Fruit fly (Drosophila melanogaster): ENCODE results near the gene CG10561.

CG10561 gene

dm6 chr2L:19101744-19102143 lies 12.5 kb upstream of the CG10561 start, which contains the start of the genes CG17344 and CG43731:
Gene CG17344, plus strand, starts transcription at chr2L:19102044.
Gene CG43731, plus strand, starts transcription at chr2L:19102044.
- TF ChIP-seq Atf6 (GFP tag; IDR thresholded peaks at IDR 0.05) (no peak), psq (GFP tag; optimal IDR thresholded peaks at IDR 0.05) (no peak), CG13894 (tag; optimal IDR thresholded peaks at IDR 0.05) (no peak), gro (GFP tag; optimal IDR thresholded peaks at IDR 0.05) (no peak), H2.0 (GFP tag; IDR thresholded peaks at IDR 0.05) (no peak), NC2α (GFP tag; optimal IDR thresholded peaks at IDR 0.05) (no peak), CG8281 (tag; optimal IDR thresholded peaks at IDR 0.05) (no peak), Bdp1 (GFP tag; optimal IDR thresholded peaks at IDR 0.05) (no peak), CG1024 (GFP tag; IDR thresholded peaks at IDR 0.05) (no peak), ttk (GFP tag; IDR thresholded peaks at IDR 0.05) (no peak), ash1 (GFP tag; optimal IDR thresholded peaks at IDR 0.05) (no peak)

- peak; percentile 78 for TF ChIP-seq Kr (GFP tag; optimal IDR thresholded peaks at IDR 0.05)
- TF ChIP-seq ranshi (GFP tag; IDR thresholded peaks at IDR 0.05) = no peak
- peak; percentile 79 for TF ChIP-seq pros (GFP tag; optimal IDR thresholded peaks at IDR 0.05)
- TF ChIP-seq crol (GFP tag; IDR thresholded peaks at IDR 0.05) = peak; percentile 84
- TF ChIP-seq CG17186 (GFP tag; optimal IDR thresholded peaks at IDR 0.05) = no peak
- TF ChIP-seq CG8089 (GFP tag; optimal IDR thresholded peaks at IDR 0.05) = no peak
- no peak for TF ChIP-seq CG10959 (GFP tag; IDR thresholded peaks at IDR 0.05)
- no peak for TF ChIP-seq Myb (GFP tag; optimal IDR thresholded peaks at IDR 0.05)
- TF ChIP-seq CG13894 (tag; optimal IDR thresholded peaks at IDR 0.05) = no peak
- TF ChIP-seq Nf-YB (GFP tag; optimal IDR thresholded peaks at IDR 0.05) = peak; percentile 4
- peak; percentile 40 for TF ChIP-seq kni (GFP tag; optimal IDR thresholded peaks at IDR 0.05)
- no peak for TF ChIP-seq CG17829 (tag; optimal IDR thresholded peaks at IDR 0.05)
- peak; percentile 94 for TF ChIP-seq Hey (tag; optimal IDR thresholded peaks at IDR 0.05)
- peak in 1 of 2 experiments; percentile 76 for TF ChIP-seq tll (GFP tag; optimal IDR thresholded peaks at IDR 0.05)
- no peak for TF ChIP-seq CG4730 (GFP tag; IDR thresholded peaks at IDR 0.05)
- TF ChIP-seq CG15479 (GFP tag; optimal IDR thresholded peaks at IDR 0.05) = peak; percentile 19
- peak; percentile 34 for TF ChIP-seq Med (GFP tag)
- TF ChIP-seq CG3163 (GFP tag; optimal IDR thresholded peaks at IDR 0.05) = no peak
- no peak for TF ChIP-seq sens (GFP tag)
- no peak for TF ChIP-seq CG33557 (GFP tag; optimal IDR thresholded peaks at IDR 0.05)
- TF ChIP-seq insv (GFP tag; optimal IDR thresholded peaks at IDR 0.05) = no peak
- peak; percentile 2 for TF ChIP-seq CG15696 (tag; optimal IDR thresholded peaks at IDR 0.05)
- peak; percentile 4 for TF ChIP-seq fd102C (GFP tag; optimal IDR thresholded peaks at IDR 0.05)
- no peak for TF ChIP-seq knrl (GFP tag; IDR thresholded peaks at IDR 0.05; ENCODE audit: partially characterized antibody)
- TF ChIP-seq Mes4 (GFP tag; optimal IDR thresholded peaks at IDR 0.05) = no peak
- TF ChIP-seq CG10274 (GFP tag; optimal IDR thresholded peaks at IDR 0.05) = no peak
- TF ChIP-seq ap (GFP tag; IDR thresholded peaks at IDR 0.05) = no peak
- TF ChIP-seq twi (tag; optimal IDR thresholded peaks at IDR 0.05) = peak; percentile 6
- no peak for TF ChIP-seq repo (GFP tag; optimal IDR thresholded peaks at IDR 0.05)
- 0 out of 2 replicates have a peak, but pooled peaks have one; percentile 48 for TF ChIP-seq Awh (GFP tag; IDR thresholded peaks at IDR 0.05)
- TF ChIP-seq Jarid2 (GFP tag; optimal IDR thresholded peaks at IDR 0.05) = no peak
- TF ChIP-seq nerfin-1 (tag; optimal IDR thresholded peaks at IDR 0.05) = peak; percentile 45
- TF ChIP-seq CG18599 (GFP tag; optimal IDR thresholded peaks at IDR 0.05) = no peak
These were observed 10.9 kb upstream of the CG10561 start for dm6 chr2L:19103176-19103921.

All from whole organism, embryonic.